Worm (Caenorhabditis elegans): ENCODE data around the gene F36G3.3.
A peak's percentile ranks its signal among the peaks of the same experiment; 100 is the strongest.

The F36G3.3 gene

ce11 chrX:9785865-9786264 is 12.8 kb upstream of the F36G3.3 start:
- no peak for TF ChIP-seq flt-1 (GFP tag; IDR thresholded peaks at IDR 0.05)
- no peak for TF ChIP-seq klf-2 (GFP tag; conservative IDR thresholded peaks at IDR 0.05)
- TF ChIP-seq T22C8.4 (GFP tag; IDR thresholded peaks at IDR 0.05), result no peak
- no peak for TF ChIP-seq ztf-29 (GFP tag; IDR thresholded peaks at IDR 0.05)
- TF ChIP-seq ref-1 (GFP tag; conservative IDR thresholded peaks at IDR 0.05), result no peak
- no peak for TF ChIP-seq tab-1 (GFP tag; IDR thresholded peaks at IDR 0.05)
- TF ChIP-seq cog-1 (tag; optimal IDR thresholded peaks at IDR 0.05), result no peak
- no peak for TF ChIP-seq ztf-23 (GFP tag; IDR thresholded peaks at IDR 0.05)
- TF ChIP-seq med-1 (GFP tag; optimal IDR thresholded peaks at IDR 0.05; ENCODE audit: insufficient read depth), result no peak

- no peak for TF ChIP-seq ztf-23 (GFP tag; IDR thresholded peaks at IDR 0.05)
- TF ChIP-seq T22C8.4 (GFP tag; IDR thresholded peaks at IDR 0.05), result no peak
- no peak for TF ChIP-seq cog-1 (tag; optimal IDR thresholded peaks at IDR 0.05)
- no peak for TF ChIP-seq ztf-29 (GFP tag; IDR thresholded peaks at IDR 0.05)
- no peak for TF ChIP-seq flt-1 (GFP tag; IDR thresholded peaks at IDR 0.05)
- TF ChIP-seq ref-1 (GFP tag; conservative IDR thresholded peaks at IDR 0.05), result no peak
- TF ChIP-seq med-1 (GFP tag; optimal IDR thresholded peaks at IDR 0.05; ENCODE audit: insufficient read depth), result no peak
- no peak for TF ChIP-seq klf-2 (GFP tag; conservative IDR thresholded peaks at IDR 0.05)
- no peak for TF ChIP-seq tab-1 (GFP tag; IDR thresholded peaks at IDR 0.05)
These were observed 9.5 kb upstream of the F36G3.3 start, which contains the start of gene F36G3.1 for ce11 chrX:9789110-9789509. F36G3.1 (minus strand) TSS chrX:9789210.

ce11 chrX:9794173-9794572 is 4.5 kb upstream of the F36G3.3 start, which contains the start of gene F36G3.2:
F36G3.2 (minus strand) TSS chrX:9794273.
- TF ChIP-seq T22C8.4 (GFP tag; IDR thresholded peaks at IDR 0.05), result no peak
- TF ChIP-seq ref-1 (GFP tag; conservative IDR thresholded peaks at IDR 0.05), result no peak
- TF ChIP-seq med-1 (GFP tag; optimal IDR thresholded peaks at IDR 0.05; ENCODE audit: insufficient read depth), result no peak
- TF ChIP-seq ztf-23 (GFP tag; IDR thresholded peaks at IDR 0.05), result no peak
- no peak for TF ChIP-seq flt-1 (GFP tag; IDR thresholded peaks at IDR 0.05)
- no peak for TF ChIP-seq tab-1 (GFP tag; IDR thresholded peaks at IDR 0.05)
- no peak for TF ChIP-seq cog-1 (tag; optimal IDR thresholded peaks at IDR 0.05)
- TF ChIP-seq klf-2 (GFP tag; conservative IDR thresholded peaks at IDR 0.05), result no peak
- no peak for TF ChIP-seq ztf-29 (GFP tag; IDR thresholded peaks at IDR 0.05)

ce11 chrX:9795579-9795978 is 3.1 kb upstream of the F36G3.3 start:
- TF ChIP-seq cog-1 (tag; optimal IDR thresholded peaks at IDR 0.05) (no peak), ref-1 (GFP tag; conservative IDR thresholded peaks at IDR 0.05) (no peak), ztf-23 (GFP tag; IDR thresholded peaks at IDR 0.05) (no peak), tab-1 (GFP tag; IDR thresholded peaks at IDR 0.05) (no peak), T22C8.4 (GFP tag; IDR thresholded peaks at IDR 0.05) (no peak), flt-1 (GFP tag; IDR thresholded peaks at IDR 0.05) (no peak), klf-2 (GFP tag; conservative IDR thresholded peaks at IDR 0.05) (no peak), med-1 (GFP tag; optimal IDR thresholded peaks at IDR 0.05; ENCODE audit: insufficient read depth) (no peak), ztf-29 (GFP tag; IDR thresholded peaks at IDR 0.05) (no peak)

- TF ChIP-seq klf-2 (GFP tag; conservative IDR thresholded peaks at IDR 0.05) (no peak), tab-1 (GFP tag; IDR thresholded peaks at IDR 0.05) (no peak), flt-1 (GFP tag; IDR thresholded peaks at IDR 0.05) (no peak), ztf-23 (GFP tag; IDR thresholded peaks at IDR 0.05) (no peak), T22C8.4 (GFP tag; IDR thresholded peaks at IDR 0.05) (no peak), cog-1 (tag; optimal IDR thresholded peaks at IDR 0.05) (no peak), ref-1 (GFP tag; conservative IDR thresholded peaks at IDR 0.05) (no peak), ztf-29 (GFP tag; IDR thresholded peaks at IDR 0.05) (no peak), med-1 (GFP tag; optimal IDR thresholded peaks at IDR 0.05; ENCODE audit: insufficient read depth) (no peak)
These were observed 2.6 kb upstream of the F36G3.3 start for ce11 chrX:9796063-9796462.

- TF ChIP-seq tab-1 (GFP tag; IDR thresholded peaks at IDR 0.05), result no peak
- no peak for TF ChIP-seq ztf-23 (GFP tag; IDR thresholded peaks at IDR 0.05)
- no peak for TF ChIP-seq flt-1 (GFP tag; IDR thresholded peaks at IDR 0.05)
- no peak for TF ChIP-seq T22C8.4 (GFP tag; IDR thresholded peaks at IDR 0.05)
- TF ChIP-seq ztf-29 (GFP tag; IDR thresholded peaks at IDR 0.05), result no peak
- TF ChIP-seq ref-1 (GFP tag; conservative IDR thresholded peaks at IDR 0.05), result no peak
- no peak for TF ChIP-seq cog-1 (tag; optimal IDR thresholded peaks at IDR 0.05)
These were observed 5.0 kb downstream of the F36G3.3 start for ce11 chrX:9803603-9804002.

- TF ChIP-seq ztf-23 (GFP tag; IDR thresholded peaks at IDR 0.05) (no peak), flt-1 (GFP tag; IDR thresholded peaks at IDR 0.05) (no peak), T22C8.4 (GFP tag; IDR thresholded peaks at IDR 0.05) (no peak), ztf-29 (GFP tag; IDR thresholded peaks at IDR 0.05) (no peak), cog-1 (tag; optimal IDR thresholded peaks at IDR 0.05) (no peak), tab-1 (GFP tag; IDR thresholded peaks at IDR 0.05) (no peak), klf-2 (GFP tag; conservative IDR thresholded peaks at IDR 0.05) (no peak), ref-1 (GFP tag; conservative IDR thresholded peaks at IDR 0.05) (no peak), med-1 (GFP tag; optimal IDR thresholded peaks at IDR 0.05; ENCODE audit: insufficient read depth) (no peak)
These were observed 6.1 kb downstream of the F36G3.3 start for ce11 chrX:9804735-9805134.

ce11 chrX:9805426-9805825 is 6.8 kb downstream of the F36G3.3 start:
- TF ChIP-seq klf-2 (GFP tag; conservative IDR thresholded peaks at IDR 0.05), result no peak
- TF ChIP-seq tab-1 (GFP tag; IDR thresholded peaks at IDR 0.05), result no peak
- no peak for TF ChIP-seq T22C8.4 (GFP tag; IDR thresholded peaks at IDR 0.05)
- TF ChIP-seq ztf-23 (GFP tag; IDR thresholded peaks at IDR 0.05), result no peak
- no peak for TF ChIP-seq ztf-29 (GFP tag; IDR thresholded peaks at IDR 0.05)
- no peak for TF ChIP-seq ref-1 (GFP tag; conservative IDR thresholded peaks at IDR 0.05)
- TF ChIP-seq med-1 (GFP tag; optimal IDR thresholded peaks at IDR 0.05; ENCODE audit: insufficient read depth), result no peak
- no peak for TF ChIP-seq cog-1 (tag; optimal IDR thresholded peaks at IDR 0.05)
- TF ChIP-seq flt-1 (GFP tag; IDR thresholded peaks at IDR 0.05), result no peak

ce11 chrX:9807377-9808048 is 8.9 kb downstream of the F36G3.3 start, which contains the start of gene lgc-47:
lgc-47 (minus strand) TSS chrX:9807662.
- TF ChIP-seq ztf-29 (GFP tag; IDR thresholded peaks at IDR 0.05), result 0 out of 2 replicates have a peak, but pooled peaks have one; percentile 35
- no peak for TF ChIP-seq T22C8.4 (GFP tag; IDR thresholded peaks at IDR 0.05)
